Worm (Caenorhabditis elegans): ENCODE data around the gene ccch-2.

- no peak for TF ChIP-seq nhr-25 (tag; optimal IDR thresholded peaks at IDR 0.05; ENCODE audit: borderline replicate concordance, insufficient read depth)
- TF ChIP-seq spr-3 (GFP tag; optimal IDR thresholded peaks at IDR 0.05): no peak
- TF ChIP-seq nhr-102 (tag; optimal IDR thresholded peaks at IDR 0.05): no peak
- TF ChIP-seq aly-2 (tag; optimal IDR thresholded peaks at IDR 0.05): no peak
- TF ChIP-seq pha-4 (GFP tag; IDR thresholded peaks at IDR 0.05): no peak
- TF ChIP-seq pha-4 (tag; optimal IDR thresholded peaks at IDR 0.05): no peak
- no peak for TF ChIP-seq mes-2 (tag; optimal IDR thresholded peaks at IDR 0.05; ENCODE audit: poor library complexity, severe bottlenecking)
- TF ChIP-seq R02D3.7 (tag; optimal IDR thresholded peaks at IDR 0.05): no peak
- TF ChIP-seq zag-1 (tag; optimal IDR thresholded peaks at IDR 0.05): no peak
- TF ChIP-seq nhr-237 (tag; optimal IDR thresholded peaks at IDR 0.05): no peak
- no peak for TF ChIP-seq lin-1 (GFP tag; IDR thresholded peaks at IDR 0.05)
- TF ChIP-seq fos-1 (tag; optimal IDR thresholded peaks at IDR 0.05): no peak
- TF ChIP-seq lin-39 (tag; optimal IDR thresholded peaks at IDR 0.05): no peak
- no peak for TF ChIP-seq F37D6.2 (tag; optimal IDR thresholded peaks at IDR 0.05)
Observed at ce11 chrIV:16236827-16237226, 41.2 kb upstream of the ccch-2 start.
